Worm (Caenorhabditis elegans): ENCODE results near the gene F52D10.4.

The F52D10.4 gene

ce11 chrX:11608110-11608759 lies 9.0 kb upstream of the F52D10.4 start:
- TF ChIP-seq dve-1 (tag; optimal IDR thresholded peaks at IDR 0.05; ENCODE audit: insufficient read depth) (peak; percentile 64), zfp-3 (GFP tag; conservative IDR thresholded peaks at IDR 0.05) (no peak), mdt-29 (GFP tag; IDR thresholded peaks at IDR 0.05) (no peak), tra-1 (GFP tag; IDR thresholded peaks at IDR 0.05) (no peak; the same call in 1 of the 2 replicates), Y75B8A.6 (GFP tag; IDR thresholded peaks at IDR 0.05) (no peak), T26A8.4 (GFP tag; IDR thresholded peaks at IDR 0.05) (no peak), aha-1 (tag) (no peak), ces-1 (GFP tag; optimal IDR thresholded peaks at IDR 0.05) (no peak), hlh-11 (tag; optimal IDR thresholded peaks at IDR 0.05) (no peak), ZK546.5 (tag; optimal IDR thresholded peaks at IDR 0.05) (no peak), F44E2.7 (GFP tag; IDR thresholded peaks at IDR 0.05) (no peak), pqm-1 (tag; optimal IDR thresholded peaks at IDR 0.05) (no peak), sdz-12 (GFP tag; optimal IDR thresholded peaks at IDR 0.05) (no peak), T20F7.1 (GFP tag; optimal IDR thresholded peaks at IDR 0.05) (peak; percentile 24), zip-2 (tag; optimal IDR thresholded peaks at IDR 0.05) (no peak), ztf-7 (tag; optimal IDR thresholded peaks at IDR 0.05) (no peak), nhr-77 (tag; optimal IDR thresholded peaks at IDR 0.05) (no peak), fkh-10 (GFP tag; optimal IDR thresholded peaks at IDR 0.05) (no peak), ZK337.2 (GFP tag; IDR thresholded peaks at IDR 0.05) (no peak), daf-16 (GFP tag; optimal IDR thresholded peaks at IDR 0.05) (peak in 1 of 2 experiments; percentile 71), daf-16 (tag; optimal IDR thresholded peaks at IDR 0.05) (no peak), nhr-10 (tag; optimal IDR thresholded peaks at IDR 0.05) (no peak), lin-1 (GFP tag; IDR thresholded peaks at IDR 0.05) (no peak), madf-9 (GFP tag; conservative IDR thresholded peaks at IDR 0.05) (no peak), rbr-2 (tag; optimal IDR thresholded peaks at IDR 0.05) (no peak), F49E8.2 (tag; optimal IDR thresholded peaks at IDR 0.05; ENCODE audit: borderline replicate concordance) (no peak), daf-8 (GFP tag; IDR thresholded peaks at IDR 0.05) (no peak), tag-97 (GFP tag; IDR thresholded peaks at IDR 0.05) (no peak), lin-13 (GFP tag; optimal IDR thresholded peaks at IDR 0.05) (no peak), hlh-30 (tag; optimal IDR thresholded peaks at IDR 0.05; ENCODE audit: insufficient read depth) (no peak), lim-7 (GFP tag; IDR thresholded peaks at IDR 0.05) (no peak), zip-11 (GFP tag; IDR thresholded peaks at IDR 0.05) (no peak), daf-19 (GFP tag; conservative IDR thresholded peaks at IDR 0.05) (no peak), nhr-48 (tag; optimal IDR thresholded peaks at IDR 0.05) (peak; percentile 60), mep-1 (tag; optimal IDR thresholded peaks at IDR 0.05) (no peak), dmd-6 (GFP tag; IDR thresholded peaks at IDR 0.05) (peak; percentile 81), snpc-1.2 (GFP tag; IDR thresholded peaks at IDR 0.05) (no peak), R02D3.7 (tag; optimal IDR thresholded peaks at IDR 0.05) (no peak), zfp-2 (tag; optimal IDR thresholded peaks at IDR 0.05) (no peak)

ce11 chrX:11621997-11622396 lies 4.7 kb downstream of the F52D10.4 start, which contains the start of gene sto-3:
TSS of gene sto-3 (minus strand) at chrX:11622097.
- TF ChIP-seq daf-12 (tag; optimal IDR thresholded peaks at IDR 0.05) (no peak), unc-62 (GFP tag; optimal IDR thresholded peaks at IDR 0.05 in 1 of 2) (no peak), unc-62 (tag; optimal IDR thresholded peaks at IDR 0.05) (no peak), lin-15B (tag; optimal IDR thresholded peaks at IDR 0.05) (no peak), daf-8 (GFP tag; IDR thresholded peaks at IDR 0.05) (no peak), mes-2 (tag; optimal IDR thresholded peaks at IDR 0.05; ENCODE audit: poor library complexity, severe bottlenecking) (no peak), pha-4 (GFP tag; IDR thresholded peaks at IDR 0.05) (no peak), pha-4 (tag; optimal IDR thresholded peaks at IDR 0.05) (no peak), unc-39 (tag; optimal IDR thresholded peaks at IDR 0.05) (no peak), ceh-20 (GFP tag; IDR thresholded peaks at IDR 0.05) (no peak), mxl-2 (GFP tag; conservative IDR thresholded peaks at IDR 0.05) (no peak), saeg-2 (GFP tag; IDR thresholded peaks at IDR 0.05) (no peak), pqm-1 (tag; optimal IDR thresholded peaks at IDR 0.05) (no peak), T26A8.4 (GFP tag; IDR thresholded peaks at IDR 0.05) (no peak)
